Fruit fly (Drosophila melanogaster) whole organism, adult: ENCODE data around the gene CG4942.

Experiments used
- CG11617 ChIP-seq: fragments of 200-800 bp; sonication (Bioruptor generic); optimal IDR thresholded peaks from 2 replicates; lab custom pipeline; 2017; ENCODE audit warnings: mild to moderate bottlenecking, missing biosample characterization, missing genetic modification reagents, missing genetic modification characterization
- CG12768 ChIP-seq: fragments of 200-800 bp; sonication (Bioruptor generic); optimal IDR thresholded peaks from 2 replicates; lab custom pipeline; 2017; ENCODE audit warnings: missing biosample characterization, missing genetic modification characterization, mild to moderate bottlenecking, moderate library complexity, missing genetic modification reagents
- CG14711 ChIP-seq: fragments of 200-800 bp; sonication (Bioruptor generic); optimal IDR thresholded peaks from 2 replicates; lab custom pipeline; 2018; ENCODE audit warnings: missing biosample characterization, mild to moderate bottlenecking, missing genetic modification characterization, moderate library complexity
- CG1620 ChIP-seq: fragments of 200-800 bp; sonication (Bioruptor generic); optimal IDR thresholded peaks from 2 replicates; lab custom pipeline; 2016; ENCODE audit warnings: missing biosample characterization, missing genetic modification characterization
- CG33017 ChIP-seq: fragments of 200-800 bp; sonication (Bioruptor generic); optimal IDR thresholded peaks from 2 replicates; lab custom pipeline; 2018; ENCODE audit warnings: missing biosample characterization, mild to moderate bottlenecking, missing genetic modification characterization, moderate library complexity
- CG5204 ChIP-seq: fragments of 200-800 bp; sonication (Bioruptor generic); optimal IDR thresholded peaks from 2 replicates; lab custom pipeline; 2016; ENCODE audit warnings: missing biosample characterization, missing genetic modification characterization
- CG7045 ChIP-seq: fragments of 200-800 bp; sonication (Bioruptor generic); optimal IDR thresholded peaks from 2 replicates; lab custom pipeline; 2017; ENCODE audit warnings: missing biosample characterization, mild to moderate bottlenecking, missing genetic modification characterization
- CG7101 ChIP-seq: fragments of 200-800 bp; sonication (Bioruptor generic); optimal IDR thresholded peaks from 2 replicates; lab custom pipeline; 2018; ENCODE audit warnings: missing biosample characterization, mild to moderate bottlenecking, missing genetic modification characterization, moderate library complexity
- Clk ChIP-seq: fragments of 200-800 bp; sonication (Bioruptor generic); optimal IDR thresholded peaks from 2 replicates; lab custom pipeline; 2017; ENCODE audit warnings: missing biosample characterization, missing genetic modification characterization
- Crg-1 ChIP-seq: fragments of 200-800 bp; sonication (Bioruptor generic); optimal IDR thresholded peaks from 2 replicates; lab custom pipeline; 2016; ENCODE audit warnings: missing biosample characterization, missing genetic modification characterization
- Hr96 ChIP-seq: fragments of 200-800 bp; sonication (Bioruptor generic); optimal IDR thresholded peaks from 2 replicates; lab custom pipeline; 2016; ENCODE audit warnings: missing biosample characterization, missing genetic modification characterization
- Mnt ChIP-seq: fragments of 200-800 bp; sonication (Bioruptor generic); optimal IDR thresholded peaks from 2 replicates; lab custom pipeline; 2016; ENCODE audit warnings: missing biosample characterization, mild to moderate bottlenecking, missing genetic modification characterization
- bab1 ChIP-seq: fragments of 200-800 bp; sonication (Bioruptor generic); optimal IDR thresholded peaks from 3 replicates; lab custom pipeline; 2019; ENCODE audit warnings: missing biosample characterization, mild to moderate bottlenecking, missing genetic modification characterization, moderate library complexity
- cic ChIP-seq: fragments of 200-800 bp; sonication (Bioruptor generic); optimal IDR thresholded peaks from 2 replicates; lab custom pipeline; 2017; ENCODE audit warnings: missing biosample characterization, mild to moderate bottlenecking, missing genetic modification characterization, moderate library complexity
- cnc ChIP-seq, 2 experiments: fragments of >200 bp; optimal IDR thresholded peaks; 2 replicates each; lab custom pipeline; 2017
- kay ChIP-seq: fragments of 200-800 bp; sonication (Bioruptor generic); peaks from one replicate; lab custom pipeline; 2016; ENCODE audit warnings: missing biosample characterization, missing genetic modification characterization, borderline replicate concordance
- ovo ChIP-seq: fragments of 200-800 bp; sonication (Bioruptor generic); optimal IDR thresholded peaks from 2 replicates; lab custom pipeline; 2016; ENCODE audit warnings: missing biosample characterization, missing genetic modification characterization
- pad ChIP-seq: fragments of 200-800 bp; sonication (Bioruptor generic); optimal IDR thresholded peaks from 3 replicates; lab custom pipeline; 2017; ENCODE audit warnings: missing biosample characterization, missing genetic modification characterization, mild to moderate bottlenecking, moderate library complexity, missing genetic modification reagents
- tj ChIP-seq: fragments of 200-800 bp; sonication (Bioruptor generic); optimal IDR thresholded peaks from 3 replicates; lab custom pipeline; 2017; ENCODE audit warnings: missing biosample characterization, mild to moderate bottlenecking, missing genetic modification characterization, moderate library complexity
- toe ChIP-seq: fragments of 200-800 bp; sonication (Bioruptor generic); optimal IDR thresholded peaks from 2 replicates; lab custom pipeline; 2016; ENCODE audit warnings: missing biosample characterization, missing genetic modification characterization

The CG4942 gene

DNA sequence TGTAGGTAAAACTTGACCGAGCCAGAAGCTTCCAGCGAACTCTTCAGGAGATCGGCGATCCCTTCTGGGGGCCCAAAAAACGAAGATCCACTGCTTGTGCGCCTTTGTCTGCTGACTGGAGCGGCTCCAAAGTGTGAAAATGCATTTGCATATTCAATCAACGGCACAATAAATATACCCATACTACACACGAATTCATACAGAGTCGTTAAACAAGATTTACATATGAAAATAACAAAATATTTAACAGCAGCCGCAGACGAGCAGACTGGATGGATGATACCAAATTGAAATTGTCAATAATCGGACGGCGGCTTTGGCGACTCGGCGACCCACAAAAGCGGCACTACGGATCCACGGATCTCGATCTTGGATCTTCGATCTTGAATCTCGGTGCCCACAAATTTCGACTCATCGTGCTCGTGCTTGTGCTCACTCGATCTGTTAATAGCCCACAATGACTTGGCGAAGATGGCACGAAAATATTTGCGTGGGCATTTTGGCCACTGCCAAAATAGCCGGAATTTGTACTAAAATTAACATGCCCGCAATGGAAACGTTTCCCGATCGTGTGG, 45.7 kb upstream of the CG4942 start:
- TF ChIP-seq ovo (no peak), Clk (no peak), toe (GFP tag; lab: Kevin White, UChicago) (no peak), Hr96 (GFP tag; lab: Kevin White, UChicago) (no peak), pad (GFP tag; lab: Kevin White, UChicago) (no peak), CG11617 (GFP tag; lab: Kevin White, UChicago) (no peak), CG14711 (tag; lab: Kevin White, UChicago) (no peak), CG33017 (tag; lab: Kevin White, UChicago) (no peak), Mnt (no peak), bab1 (GFP tag; lab: Kevin White, UChicago) (no peak), kay (GFP tag; lab: Kevin White, UChicago) (no peak), cic (GFP tag; lab: Kevin White, UChicago) (no peak), CG5204 (GFP tag; lab: Kevin White, UChicago) (no peak), cnc (optimal IDR thresholded peaks at IDR 0.05; lab: Kevin White, UChicago) (no peak), tj (GFP tag; lab: Kevin White, UChicago) (no peak), CG7045 (GFP tag; lab: Kevin White, UChicago) (no peak), Crg-1 (GFP tag; lab: Kevin White, UChicago) (no peak), CG1620 (no peak)

DNA sequence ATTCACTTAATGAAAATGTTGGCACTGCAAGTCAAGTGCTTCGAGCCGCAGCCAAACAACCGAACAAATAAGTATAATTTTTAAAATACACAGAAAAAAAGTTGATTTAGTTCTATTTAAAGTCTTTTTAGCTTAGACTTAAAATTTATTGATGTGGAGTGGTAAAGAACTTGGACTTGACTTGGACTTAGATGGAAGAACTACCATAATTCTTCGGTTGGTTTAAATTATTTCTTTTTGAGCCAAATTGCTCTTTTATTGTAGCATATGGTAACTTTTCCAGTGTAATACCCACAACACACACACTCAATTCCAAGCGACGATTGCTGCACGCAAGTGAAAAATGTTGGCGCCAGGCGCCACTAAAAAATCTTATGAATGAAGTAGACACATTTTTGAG, 44.8 kb upstream of the CG4942 start:
- no peak for TF ChIP-seq CG11617 (GFP tag; lab: Kevin White, UChicago)
- TF ChIP-seq CG1620 = no peak
- TF ChIP-seq ovo = no peak
- TF ChIP-seq CG7101 (tag; lab: Kevin White, UChicago) = no peak
- no peak for TF ChIP-seq CG5204 (GFP tag; lab: Kevin White, UChicago)
- TF ChIP-seq toe (GFP tag; lab: Kevin White, UChicago) = no peak
- TF ChIP-seq Hr96 (GFP tag; lab: Kevin White, UChicago) = no peak
- no peak for TF ChIP-seq cnc (optimal IDR thresholded peaks at IDR 0.05; lab: Kevin White, UChicago)
- TF ChIP-seq CG12768 (GFP tag; lab: Kevin White, UChicago) = no peak
- no peak for TF ChIP-seq Mnt
- no peak for TF ChIP-seq bab1 (GFP tag; lab: Kevin White, UChicago)
- no peak for TF ChIP-seq tj (GFP tag; lab: Kevin White, UChicago)
- no peak for TF ChIP-seq kay (GFP tag; lab: Kevin White, UChicago)
- TF ChIP-seq pad (GFP tag; lab: Kevin White, UChicago) = no peak

DNA sequence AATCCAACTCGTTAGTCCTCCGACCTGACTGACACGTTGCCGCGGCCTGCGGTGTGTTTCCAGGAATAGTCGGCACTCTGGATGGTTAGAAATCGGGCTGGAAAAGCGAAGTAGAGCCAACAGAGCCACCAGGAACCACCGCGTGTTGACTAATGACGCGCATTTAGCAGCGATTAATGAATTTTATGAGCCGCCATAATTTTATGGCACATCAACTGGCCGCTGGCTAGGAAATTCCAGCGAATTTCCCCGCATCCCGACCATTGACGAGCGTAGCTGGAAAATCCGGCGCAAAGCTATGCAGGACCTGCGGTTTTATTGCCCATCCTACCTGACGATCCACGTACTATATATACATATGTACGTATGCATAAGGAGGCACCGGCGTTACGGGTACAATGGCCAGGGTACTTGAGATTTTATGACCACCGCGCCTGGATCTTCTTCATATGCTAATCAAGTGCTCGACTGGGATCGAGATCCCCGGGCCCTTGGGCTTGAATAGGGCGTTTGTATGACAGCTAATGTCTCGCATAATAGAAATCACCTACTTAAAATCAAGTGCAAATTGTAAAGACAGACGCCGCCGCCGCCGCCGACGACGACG, 43.6 kb upstream of the CG4942 start:
- no peak for TF ChIP-seq CG5204 (GFP tag; lab: Kevin White, UChicago)
- no peak for TF ChIP-seq Mnt

DNA sequence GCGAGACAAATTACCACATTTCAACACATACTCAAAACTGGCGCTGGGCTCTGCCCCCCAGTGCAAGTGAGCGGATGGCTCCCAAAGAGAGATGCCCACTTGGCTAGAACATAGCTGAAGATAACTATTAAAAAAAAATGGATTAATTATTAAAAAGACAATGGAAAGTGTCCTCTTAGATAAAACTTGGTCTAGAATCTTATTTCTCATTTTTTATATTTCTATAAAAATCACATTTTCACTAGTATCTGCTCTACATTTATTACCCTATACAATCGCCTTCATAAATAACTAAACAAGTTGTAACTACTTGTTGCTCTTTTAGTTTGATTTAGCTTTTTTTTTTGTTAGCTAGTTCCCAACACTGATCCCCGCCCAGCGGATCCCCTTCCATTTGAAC, 40.0 kb upstream of the CG4942 start:
- TF ChIP-seq cnc (optimal IDR thresholded peaks at IDR 0.05; lab: Kevin White, UChicago) (no peak), CG7045 (GFP tag; lab: Kevin White, UChicago) (no peak), kay (GFP tag; lab: Kevin White, UChicago) (no peak), pad (GFP tag; lab: Kevin White, UChicago) (no peak), CG33017 (tag; lab: Kevin White, UChicago) (no peak), CG11617 (GFP tag; lab: Kevin White, UChicago) (no peak), ovo (no peak), Mnt (no peak), CG7101 (tag; lab: Kevin White, UChicago) (no peak), CG14711 (tag; lab: Kevin White, UChicago) (no peak), Hr96 (GFP tag; lab: Kevin White, UChicago) (no peak), bab1 (GFP tag; lab: Kevin White, UChicago) (no peak), Crg-1 (GFP tag; lab: Kevin White, UChicago) (no peak), toe (GFP tag; lab: Kevin White, UChicago) (no peak), tj (GFP tag; lab: Kevin White, UChicago) (no peak), CG12768 (GFP tag; lab: Kevin White, UChicago) (no peak), CG1620 (no peak)

DNA sequence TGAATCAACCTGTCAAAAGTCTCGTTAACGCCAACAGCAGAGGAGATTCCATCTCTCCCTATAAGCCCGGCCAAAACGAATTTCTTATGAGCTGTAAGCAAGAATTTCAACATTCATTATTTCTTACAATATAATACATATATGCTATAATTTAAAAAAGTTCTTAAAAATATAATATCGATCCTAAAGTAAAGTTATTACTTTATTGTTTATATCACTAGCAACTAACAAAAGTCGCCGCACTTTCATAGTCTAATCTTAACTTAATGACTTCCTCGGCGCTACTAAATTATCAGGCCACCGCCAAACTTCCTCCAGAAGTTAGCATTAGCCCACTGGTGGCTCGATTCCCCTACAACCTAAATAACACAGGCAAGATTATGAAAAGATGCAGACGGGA, 39.4 kb upstream of the CG4942 start:
- TF ChIP-seq CG12768 (GFP tag; lab: Kevin White, UChicago) = no peak
- no peak for TF ChIP-seq Hr96 (GFP tag; lab: Kevin White, UChicago)
- TF ChIP-seq cnc (optimal IDR thresholded peaks at IDR 0.05; lab: Kevin White, UChicago) = no peak
- TF ChIP-seq CG33017 (tag; lab: Kevin White, UChicago) = no peak

DNA sequence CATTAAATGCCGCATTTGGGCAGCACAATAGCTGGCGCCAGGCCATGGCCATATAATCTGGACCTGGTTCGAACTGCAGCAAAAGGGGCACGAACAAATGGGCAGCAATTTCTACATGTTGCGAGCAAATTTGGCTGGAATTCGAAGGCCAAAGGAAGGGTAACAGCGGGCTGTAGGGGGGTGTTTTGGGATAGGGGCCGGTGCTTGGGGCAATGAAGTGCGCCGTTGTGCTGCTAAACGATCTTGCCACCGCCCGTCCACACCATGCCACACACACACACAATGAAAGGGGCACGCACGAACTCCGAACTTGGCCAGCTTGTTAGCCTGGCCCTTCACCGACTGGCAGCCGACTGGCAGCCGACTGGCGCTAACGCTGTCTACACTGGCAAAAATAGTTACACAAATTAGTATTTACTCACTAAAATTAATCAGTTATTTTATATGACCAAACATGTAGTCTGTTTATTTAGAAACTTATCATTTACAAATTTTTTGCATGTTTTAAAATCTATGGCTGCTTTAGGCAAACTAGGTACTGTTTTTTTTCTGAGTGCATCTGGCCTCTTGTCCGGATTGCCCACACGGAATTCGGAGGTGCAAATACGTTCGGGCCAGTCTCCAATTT, 38.8 kb upstream of the CG4942 start:
- TF ChIP-seq CG5204 (GFP tag; lab: Kevin White, UChicago) = no peak
- TF ChIP-seq CG14711 (tag; lab: Kevin White, UChicago) = no peak
- no peak for TF ChIP-seq cic (GFP tag; lab: Kevin White, UChicago)
- no peak for TF ChIP-seq CG11617 (GFP tag; lab: Kevin White, UChicago)
- no peak for TF ChIP-seq tj (GFP tag; lab: Kevin White, UChicago)
- TF ChIP-seq Clk = no peak
- no peak for TF ChIP-seq CG33017 (tag; lab: Kevin White, UChicago)
- no peak for TF ChIP-seq pad (GFP tag; lab: Kevin White, UChicago)
- TF ChIP-seq CG1620 = no peak
- TF ChIP-seq CG12768 (GFP tag; lab: Kevin White, UChicago) = no peak
- TF ChIP-seq ovo = no peak
- no peak for TF ChIP-seq Mnt
- no peak for TF ChIP-seq bab1 (GFP tag; lab: Kevin White, UChicago)
- no peak for TF ChIP-seq CG7045 (GFP tag; lab: Kevin White, UChicago)
